Worm (Caenorhabditis elegans): ENCODE measurements around the gene cyp-33B1.

DNA sequence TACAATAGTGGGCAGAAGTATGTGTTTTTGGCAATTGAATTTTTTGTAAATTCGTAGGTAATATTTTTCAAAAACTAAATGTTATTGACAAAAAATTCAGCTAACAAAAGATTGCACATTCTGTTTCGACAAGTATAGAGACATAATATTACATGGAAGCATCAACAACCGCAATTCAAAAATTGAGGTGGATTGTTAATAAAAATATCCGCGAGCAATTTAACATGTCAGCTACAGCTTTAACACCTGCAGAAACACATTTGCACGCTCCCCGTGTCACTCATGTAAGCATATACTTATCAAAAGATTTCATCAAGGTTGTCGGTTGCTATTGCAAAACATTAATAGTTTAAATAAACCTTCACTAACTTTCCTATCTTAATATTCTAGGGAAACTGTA lies 5.4 kb upstream of the cyp-33B1 start, which contains the start of gene srsx-34:
- TF ChIP-seq unc-55 (GFP tag; optimal IDR thresholded peaks at IDR 0.05), result no peak
- no peak for TF ChIP-seq nhr-237 (tag; optimal IDR thresholded peaks at IDR 0.05)
- no peak for TF ChIP-seq F13H6.1 (tag; optimal IDR thresholded peaks at IDR 0.05)

All from whole organism, L2 larva.